Worm (Caenorhabditis elegans) whole organism, L4 larva: ENCODE measurements around the gene Y57G11B.5.

ENCODE experiments used
- hif-1 ChIP-seq, 2 experiments: sonication (generic microtip); optimal IDR thresholded peaks; 2 replicates each; lab custom pipeline; 2016 to 2017; ENCODE audit warnings: missing compliant biosample characterization in 2 of 2, missing genetic modification characterization in 2 of 2, missing genetic modification reagents in 2 of 2, missing genotype in 2 of 2, mild to moderate bottlenecking in 1 of 2

Gene Y57G11B.5

ce11 chrIV:14622109-14622508 lies 47.5 kb downstream of the Y57G11B.5 start (continued):
- no peak for TF ChIP-seq hif-1 (tag; optimal IDR thresholded peaks at IDR 0.05; lab: Kevin White, UChicago)
- TF ChIP-seq, all 104 proteins: peak for 9
